Worm (Caenorhabditis elegans): Measurements from ENCODE around the gene hpd-1.

DNA sequence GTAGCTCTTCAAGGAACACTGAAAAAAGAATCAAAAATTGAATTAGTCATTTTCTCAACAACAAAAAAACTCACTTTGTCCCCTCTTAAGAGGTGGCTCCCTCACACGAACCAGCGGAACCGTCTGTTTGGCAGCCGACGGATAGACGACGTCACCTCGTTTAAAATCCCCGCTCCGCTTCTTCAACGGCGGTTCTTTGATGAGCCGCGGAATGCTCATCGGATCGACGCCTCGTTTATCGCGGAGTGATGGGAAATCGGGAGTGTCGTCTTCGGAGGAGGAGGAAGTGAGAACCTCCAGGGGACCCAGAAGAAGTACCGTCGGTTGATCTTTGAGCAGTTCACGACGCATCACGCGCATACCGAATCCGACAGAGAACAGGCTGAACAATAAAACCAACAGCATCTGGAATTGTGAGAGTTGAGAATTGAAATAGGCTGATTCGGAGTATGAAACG is 3.5 kb downstream of the hpd-1 start, which contains the start of gene nlp-68:
- TF ChIP-seq flt-1 (GFP tag; IDR thresholded peaks at IDR 0.05) (no peak), hmg-4 (GFP tag; optimal IDR thresholded peaks at IDR 0.05) (no peak), tbx-37 (GFP tag; conservative IDR thresholded peaks at IDR 0.05) (no peak), hnd-1 (tag; optimal IDR thresholded peaks at IDR 0.05) (no peak), ama-1 (optimal IDR thresholded peaks at IDR 0.05) (no peak)

Measured in whole organism, early embryonic.